Worm (Caenorhabditis elegans): ENCODE data around the gene Y49F6A.12.

Gene Y49F6A.12

ce11 chrII:3553453-3553852 lies 42.0 kb upstream of the Y49F6A.12 start, which contains the start of gene dnc-3:
Gene dnc-3, plus strand, starts transcription at chrII:3553724.
- no peak for TF ChIP-seq dve-1 (tag; optimal IDR thresholded peaks at IDR 0.05)
- TF ChIP-seq unc-42 (tag; optimal IDR thresholded peaks at IDR 0.05), result peak; percentile 60
- TF ChIP-seq ttx-3 (tag; optimal IDR thresholded peaks at IDR 0.05), result peak; percentile 42
- no peak for TF ChIP-seq ama-1 (optimal IDR thresholded peaks at IDR 0.05)
- TF ChIP-seq ceh-2 (tag; optimal IDR thresholded peaks at IDR 0.05), result peak; percentile 4
- TF ChIP-seq C08G9.2 (tag; optimal IDR thresholded peaks at IDR 0.05), result no peak
- TF ChIP-seq pros-1 (tag; optimal IDR thresholded peaks at IDR 0.05), result no peak
- TF ChIP-seq elt-2 (tag; optimal IDR thresholded peaks at IDR 0.05), result peak; percentile 32
- no peak for TF ChIP-seq elt-4 (tag; optimal IDR thresholded peaks at IDR 0.05)
- peak; percentile 61 for TF ChIP-seq ceh-14 (tag; optimal IDR thresholded peaks at IDR 0.05)

- no peak for TF ChIP-seq nhr-11 (tag; optimal IDR thresholded peaks at IDR 0.05)
- no peak for TF ChIP-seq zip-5 (tag; optimal IDR thresholded peaks at IDR 0.05)
- TF ChIP-seq ceh-9 (tag; optimal IDR thresholded peaks at IDR 0.05), result no peak
- no peak for TF ChIP-seq odd-2 (tag; optimal IDR thresholded peaks at IDR 0.05)
- no peak for TF ChIP-seq ceh-34 (tag; optimal IDR thresholded peaks at IDR 0.05)
- no peak for TF ChIP-seq C38D4.7 (GFP tag; optimal IDR thresholded peaks at IDR 0.05)
- TF ChIP-seq K09A11.1 (tag; optimal IDR thresholded peaks at IDR 0.05; ENCODE audit: insufficient read depth), result no peak
- TF ChIP-seq tbx-7 (tag; optimal IDR thresholded peaks at IDR 0.05), result no peak
- no peak for TF ChIP-seq unc-42 (tag; optimal IDR thresholded peaks at IDR 0.05)
- TF ChIP-seq ceh-2 (tag; optimal IDR thresholded peaks at IDR 0.05), result no peak
- TF ChIP-seq sdc-2 (tag; optimal IDR thresholded peaks at IDR 0.05), result no peak
- no peak for TF ChIP-seq F13H6.1 (tag; optimal IDR thresholded peaks at IDR 0.05)
- TF ChIP-seq pat-9 (tag; optimal IDR thresholded peaks at IDR 0.05), result no peak
- no peak for TF ChIP-seq mec-3 (tag; optimal IDR thresholded peaks at IDR 0.05; ENCODE audit: borderline replicate concordance)
- TF ChIP-seq sox-4 (tag; optimal IDR thresholded peaks at IDR 0.05), result no peak
These were observed 40.8 kb upstream of the Y49F6A.12 start for ce11 chrII:3554673-3555072.

ce11 chrII:3555281-3555680 lies 40.2 kb upstream of the Y49F6A.12 start:
- no peak for TF ChIP-seq tbx-7 (tag; optimal IDR thresholded peaks at IDR 0.05)
- TF ChIP-seq fkh-10 (GFP tag; optimal IDR thresholded peaks at IDR 0.05), result no peak
- TF ChIP-seq ttx-3 (tag; optimal IDR thresholded peaks at IDR 0.05), result no peak
- TF ChIP-seq ets-4 (tag; optimal IDR thresholded peaks at IDR 0.05), result no peak
- TF ChIP-seq elt-2 (tag; optimal IDR thresholded peaks at IDR 0.05), result no peak
- no peak for TF ChIP-seq ceh-14 (tag; optimal IDR thresholded peaks at IDR 0.05)
- no peak for TF ChIP-seq che-1 (tag; optimal IDR thresholded peaks at IDR 0.05)
- no peak for TF ChIP-seq K09A11.1 (tag; optimal IDR thresholded peaks at IDR 0.05; ENCODE audit: insufficient read depth)
- no peak for TF ChIP-seq pha-4 (tag; optimal IDR thresholded peaks at IDR 0.05)
- no peak for TF ChIP-seq nfya-1 (tag; optimal IDR thresholded peaks at IDR 0.05)
- TF ChIP-seq ref-2 (tag; optimal IDR thresholded peaks at IDR 0.05), result no peak
- no peak for TF ChIP-seq ceh-31 (tag; optimal IDR thresholded peaks at IDR 0.05)
- TF ChIP-seq lin-11 (tag; optimal IDR thresholded peaks at IDR 0.05), result no peak

- TF ChIP-seq pros-1 (tag; optimal IDR thresholded peaks at IDR 0.05), result no peak
- TF ChIP-seq ceh-30 (tag; optimal IDR thresholded peaks at IDR 0.05), result no peak
These were observed 38.9 kb upstream of the Y49F6A.12 start for ce11 chrII:3556584-3556983.

- TF ChIP-seq ceh-24 (tag; optimal IDR thresholded peaks at IDR 0.05), result no peak
- TF ChIP-seq pha-2 (tag; optimal IDR thresholded peaks at IDR 0.05), result no peak
- no peak for TF ChIP-seq ceh-6 (GFP tag; optimal IDR thresholded peaks at IDR 0.05)
- no peak for TF ChIP-seq sdc-2 (tag; optimal IDR thresholded peaks at IDR 0.05)
- no peak for TF ChIP-seq ceh-22 (tag; optimal IDR thresholded peaks at IDR 0.05)
- no peak for TF ChIP-seq pha-4 (tag; optimal IDR thresholded peaks at IDR 0.05)
- TF ChIP-seq lin-11 (tag; optimal IDR thresholded peaks at IDR 0.05), result no peak
- TF ChIP-seq ceh-34 (tag; optimal IDR thresholded peaks at IDR 0.05), result no peak
- TF ChIP-seq rnt-1 (tag; optimal IDR thresholded peaks at IDR 0.05), result no peak
- TF ChIP-seq gmeb-2 (tag; optimal IDR thresholded peaks at IDR 0.05), result no peak
- no peak for TF ChIP-seq ceh-2 (tag; optimal IDR thresholded peaks at IDR 0.05)
- TF ChIP-seq elt-4 (tag; optimal IDR thresholded peaks at IDR 0.05), result no peak
- TF ChIP-seq elt-2 (tag; optimal IDR thresholded peaks at IDR 0.05), result no peak
- no peak for TF ChIP-seq nhr-11 (tag; optimal IDR thresholded peaks at IDR 0.05)
These were observed 38.0 kb upstream of the Y49F6A.12 start, which contains the start of gene lgc-45 for ce11 chrII:3557417-3557816. Gene lgc-45, plus strand, starts transcription at chrII:3557472.

All from whole organism, late embryonic.